Fruit fly (Drosophila melanogaster) S2 (cell line): ENCODE data around the gene CG9254.

Experiments
- CG8478 ChIP-seq: fragments of >200 bp; optimal IDR thresholded peaks from 2 replicates; lab custom pipeline; 2018
- CTCF ChIP-seq, 2 experiments: fragments of >200 bp; optimal IDR thresholded peaks; 2 replicates each; lab custom pipeline; 2018

- no peak for TF ChIP-seq CG8478 (lab: Kevin White, UChicago)
- TF ChIP-seq CTCF (optimal IDR thresholded peaks at IDR 0.05; lab: Kevin White, UChicago) = no peak
Measured at dm6 chr2L:13586655-13587054, 10.3 kb downstream of the CG9254 start.
